Worm (Caenorhabditis elegans) whole organism, midembryonic: ENCODE measurements around the gene E02C12.9.

ENCODE experiments used
- T22C8.4 ChIP-seq: fragments of 200-800 bp; sonication (Bioruptor generic); IDR thresholded peaks from 2 replicates; pipeline ENCODE4 v1.3.6; 2022; ENCODE audit warnings: missing genetic modification characterization, missing compliant biosample characterization
- cog-1 ChIP-seq: sonication (generic microtip); optimal IDR thresholded peaks from 2 replicates; lab custom pipeline; 2016; ENCODE audit warnings: missing genetic modification characterization, missing compliant biosample characterization
- flt-1 ChIP-seq: fragments of 200-800 bp; sonication (Bioruptor generic); IDR thresholded peaks from 2 replicates; pipeline ENCODE4 v1.3.6; 2022; ENCODE audit warnings: missing genetic modification characterization, missing compliant biosample characterization
- klf-2 ChIP-seq: fragments of 200-800 bp; sonication (Bioruptor generic); conservative IDR thresholded peaks from 2 replicates; pipeline ENCODE4 v1.3.6; 2022; ENCODE audit warnings: missing genetic modification reagents, missing genetic modification characterization, missing compliant biosample characterization
- med-1 ChIP-seq: sonication (generic microtip); optimal IDR thresholded peaks from 2 replicates; lab custom pipeline; 2017; ENCODE audit warnings: missing genetic modification characterization, mild to moderate bottlenecking, missing compliant biosample characterization, antibody characterized with exemption, missing genetic modification reagents; ENCODE audit not compliant: insufficient read depth
- ref-1 ChIP-seq: fragments of 200-800 bp; sonication (Bioruptor generic); conservative IDR thresholded peaks from 2 replicates; pipeline ENCODE4 v1.3.6; 2022; ENCODE audit warnings: missing genetic modification reagents, missing genetic modification characterization, missing compliant biosample characterization
- tab-1 ChIP-seq: fragments of 200-800 bp; sonication (Bioruptor generic); IDR thresholded peaks from 2 replicates; pipeline ENCODE4 v1.3.6; 2022; ENCODE audit warnings: missing genetic modification characterization, missing compliant biosample characterization
- ztf-23 ChIP-seq: fragments of 200-800 bp; sonication (Bioruptor generic); IDR thresholded peaks from 2 replicates; pipeline ENCODE4 v1.3.6; 2022; ENCODE audit warnings: missing genetic modification reagents, missing genetic modification characterization, missing compliant biosample characterization
- ztf-29 ChIP-seq: fragments of 200-800 bp; sonication (Bioruptor generic); IDR thresholded peaks from 2 replicates; pipeline ENCODE4 v1.3.6; 2022; ENCODE audit warnings: missing genetic modification reagents, missing genetic modification characterization, missing compliant biosample characterization

E02C12.9 gene

DNA sequence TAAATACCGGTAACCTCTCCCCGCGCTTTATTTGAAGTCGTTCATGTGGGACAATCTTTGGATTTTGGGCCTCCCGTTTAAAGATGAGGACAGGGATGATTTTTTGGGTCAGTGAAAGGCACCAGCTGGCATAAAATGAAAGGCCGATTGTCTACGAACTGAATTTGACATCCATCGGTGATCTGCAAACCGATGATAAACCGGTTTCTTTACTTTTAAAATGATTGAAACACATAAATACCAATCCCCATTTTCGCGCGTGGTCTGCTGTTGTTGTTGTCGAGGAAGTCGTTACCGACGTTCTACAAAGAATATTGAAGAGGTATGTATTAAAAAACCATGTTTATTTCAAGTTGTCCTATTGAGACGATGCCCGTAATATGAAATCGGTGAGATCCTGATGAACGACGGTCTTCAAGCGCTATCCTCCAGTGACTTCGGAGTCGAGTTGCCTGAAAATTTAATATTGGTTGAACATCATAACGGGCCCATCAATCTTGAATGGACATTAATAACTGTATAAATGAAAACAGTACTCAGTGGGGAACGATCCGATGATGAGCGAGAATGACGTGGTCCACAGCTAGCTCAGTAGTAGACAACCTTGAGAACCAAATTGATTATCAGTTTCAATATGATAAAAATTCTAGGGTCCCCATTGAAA is 32.2 kb downstream of the E02C12.9 start:
- TF ChIP-seq klf-2 (GFP tag; lab: Robert Waterston, UW) (no peak), ref-1 (GFP tag; lab: Robert Waterston, UW) (no peak), ztf-23 (GFP tag; lab: Robert Waterston, UW) (0 out of 2 replicates have a peak, but pooled peaks have one; percentile 45), ztf-29 (no peak), T22C8.4 (GFP tag; lab: Robert Waterston, UW) (0 out of 2 replicates have a peak, but pooled peaks have one; percentile 11), med-1 (GFP tag; lab: Kevin White, UChicago) (no peak), flt-1 (no peak; the same call in 1 of the 2 replicates), cog-1 (tag; lab: Kevin White, UChicago) (no peak), tab-1 (0 out of 2 replicates have a peak, but pooled peaks have one; percentile 4)

DNA sequence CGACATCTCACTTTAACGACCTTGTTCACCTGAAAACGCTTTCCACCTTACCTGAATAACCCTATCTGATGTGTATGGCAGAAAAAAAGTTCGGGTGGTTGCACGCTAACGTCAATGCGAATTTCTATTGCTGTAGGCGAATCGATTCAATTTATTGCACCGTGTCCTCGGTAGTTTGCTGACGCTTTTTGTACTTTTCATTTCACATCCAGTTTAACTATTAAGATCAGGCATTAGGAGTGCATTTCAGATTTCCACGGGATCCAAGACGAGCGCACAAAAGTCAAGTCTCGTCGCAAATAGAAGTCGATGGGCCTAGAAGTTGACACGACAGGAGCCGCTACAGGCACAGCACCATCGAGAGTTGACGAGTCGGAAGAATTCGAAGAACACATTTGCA is 33.0 kb downstream of the E02C12.9 start:
- TF ChIP-seq flt-1 (peak; percentile 78; the same call in 1 of the 2 replicates), T22C8.4 (GFP tag; lab: Robert Waterston, UW) (peak; percentile 28; the same call in 1 of the 2 replicates), ztf-23 (GFP tag; lab: Robert Waterston, UW) (0 out of 2 replicates have a peak, but pooled peaks have one; percentile 6), klf-2 (GFP tag; lab: Robert Waterston, UW) (0 out of 2 replicates have a peak, but pooled peaks have one; percentile 49)

DNA sequence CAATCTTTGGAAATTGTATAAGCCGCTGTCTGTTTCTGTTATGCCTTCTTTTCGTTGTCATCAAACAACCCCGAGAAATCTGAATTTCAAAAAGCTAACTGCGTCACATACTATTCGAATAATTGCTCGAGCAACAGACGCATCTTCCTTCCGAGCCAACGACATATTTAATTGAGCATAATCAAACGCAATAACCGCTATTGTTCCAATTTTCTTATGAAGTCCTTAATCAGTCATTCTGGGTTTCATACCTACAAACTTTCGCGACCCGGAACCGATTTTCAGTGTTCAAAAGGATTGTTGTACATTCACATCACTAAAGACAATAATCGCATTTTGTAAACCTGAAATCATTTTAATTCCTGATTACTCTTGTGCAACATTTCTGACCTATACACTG is 33.5 kb downstream of the E02C12.9 start:
- 0 out of 2 replicates have a peak, but pooled peaks have one; percentile 50 for TF ChIP-seq klf-2 (GFP tag; lab: Robert Waterston, UW)
- TF ChIP-seq ztf-23 (GFP tag; lab: Robert Waterston, UW) = peak; percentile 49
- peak; percentile 62; the same call in 1 of the 2 replicates for TF ChIP-seq flt-1

DNA sequence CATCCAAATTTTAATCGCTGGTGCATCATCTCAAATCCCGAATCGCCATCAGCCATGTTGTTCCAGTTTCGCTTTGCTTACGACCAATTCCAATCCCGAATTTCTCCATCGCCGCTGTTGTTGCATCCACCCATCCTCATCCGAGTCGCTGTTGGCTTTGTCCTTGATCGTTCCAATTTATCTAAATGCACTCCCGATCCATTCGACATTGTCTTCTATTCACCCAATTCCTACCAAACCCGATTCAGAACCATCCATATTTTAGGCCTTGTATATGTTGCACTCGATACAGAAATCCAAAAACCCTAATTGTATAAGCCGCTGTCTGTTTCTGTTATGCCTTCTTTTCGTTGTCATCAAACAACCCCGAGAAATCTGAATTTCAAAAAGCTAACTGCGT is 35.0 kb downstream of the E02C12.9 start:
- no peak for TF ChIP-seq cog-1 (tag; lab: Kevin White, UChicago)
- TF ChIP-seq ref-1 (GFP tag; lab: Robert Waterston, UW) = no peak
- TF ChIP-seq T22C8.4 (GFP tag; lab: Robert Waterston, UW) = no peak
- no peak for TF ChIP-seq med-1 (GFP tag; lab: Kevin White, UChicago)
- TF ChIP-seq tab-1 = 0 out of 2 replicates have a peak, but pooled peaks have one; percentile 8

DNA sequence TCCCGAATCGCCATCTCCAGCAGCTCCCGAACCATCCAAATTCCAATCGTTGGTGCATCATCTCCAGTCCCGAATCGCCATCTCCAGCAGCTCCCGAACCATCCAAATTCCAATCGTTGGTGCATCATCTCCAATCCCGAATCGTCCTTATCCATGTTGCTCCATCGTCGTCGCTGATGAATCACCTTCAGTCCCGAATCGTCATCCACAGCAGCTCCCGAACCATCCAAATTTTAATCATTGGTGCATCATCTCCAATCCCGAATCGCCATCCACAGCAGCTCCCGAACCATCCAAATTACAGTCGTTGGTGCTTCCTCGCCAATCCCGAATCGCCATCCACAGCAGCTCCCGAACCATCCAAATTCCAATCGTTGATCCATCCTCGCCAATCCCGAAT is 36.0 kb downstream of the E02C12.9 start:
- TF ChIP-seq ztf-23 (GFP tag; lab: Robert Waterston, UW) = 0 out of 2 replicates have a peak, but pooled peaks have one; percentile 8
- TF ChIP-seq klf-2 (GFP tag; lab: Robert Waterston, UW) = 0 out of 2 replicates have a peak, but pooled peaks have one; percentile 15

DNA sequence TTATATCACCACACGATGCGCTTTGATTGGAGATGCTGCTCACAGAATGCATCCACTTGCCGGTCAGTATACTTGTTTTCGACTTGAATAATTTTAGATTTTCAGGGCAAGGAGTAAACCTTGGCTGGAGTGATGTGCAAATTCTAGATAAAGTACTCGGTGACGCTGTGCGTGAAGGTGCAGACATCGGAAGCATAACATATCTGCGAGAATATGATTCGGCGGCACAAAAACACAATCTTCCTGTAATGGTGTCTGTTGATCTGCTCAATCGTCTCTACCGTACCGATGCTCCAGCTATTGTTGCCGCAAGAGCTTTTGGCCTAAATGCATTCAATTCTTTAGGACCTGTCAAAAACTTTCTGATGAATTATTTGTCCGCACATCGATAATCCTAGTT is 36.8 kb downstream of the E02C12.9 start:
- TF ChIP-seq klf-2 (GFP tag; lab: Robert Waterston, UW) (no peak), T22C8.4 (GFP tag; lab: Robert Waterston, UW) (no peak), flt-1 (no peak), ztf-29 (no peak)

DNA sequence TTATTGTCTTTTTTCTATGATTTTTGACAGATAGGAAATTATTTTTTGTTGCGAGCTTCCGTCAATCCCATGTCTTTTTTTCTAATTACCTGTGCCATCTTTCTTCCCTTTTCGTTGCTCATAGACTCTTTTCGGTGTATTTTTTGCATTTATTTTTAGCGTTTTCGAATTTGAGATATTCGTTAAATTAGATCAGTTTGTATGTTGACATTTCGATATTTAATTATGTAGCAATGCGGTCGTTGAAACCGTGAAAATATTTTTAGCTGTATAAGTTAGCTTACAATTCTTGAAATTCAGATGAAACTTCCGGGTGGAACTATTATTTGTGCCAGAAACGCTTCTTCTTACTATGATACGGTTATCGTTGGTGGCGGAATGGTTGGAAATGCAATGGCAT is 38.8 kb downstream of the E02C12.9 start, which contains the start of gene coq-6:
TSS of gene coq-6 (plus strand) at position 301 of the 400 bp plus-strand sequence.
- TF ChIP-seq cog-1 (tag; lab: Kevin White, UChicago) (no peak), ref-1 (GFP tag; lab: Robert Waterston, UW) (no peak), T22C8.4 (GFP tag; lab: Robert Waterston, UW) (no peak), flt-1 (no peak), ztf-23 (GFP tag; lab: Robert Waterston, UW) (no peak)

DNA sequence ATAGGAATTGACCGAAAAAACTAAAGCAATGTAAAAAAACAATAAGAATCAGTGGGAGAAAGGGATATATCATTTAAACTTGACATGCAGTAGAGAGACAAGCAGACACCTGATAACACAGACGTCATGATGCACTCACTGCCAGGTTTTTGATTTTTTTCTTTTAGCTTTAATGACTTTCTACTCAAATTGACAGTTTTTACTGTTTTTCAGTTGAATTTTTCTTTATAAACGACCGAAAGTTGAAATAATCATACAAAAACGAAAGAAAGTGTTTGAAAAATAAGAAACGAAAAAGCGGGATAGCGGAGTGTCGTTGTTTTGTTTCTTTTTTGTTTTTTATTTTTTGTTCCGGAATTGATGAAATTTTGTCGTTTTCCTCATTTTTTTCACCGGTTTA is 41.1 kb downstream of the E02C12.9 start, which contains the start of gene ucp-4:
TSS of gene ucp-4 (plus strand) at position 83 of the 400 bp plus-strand sequence.
- TF ChIP-seq ref-1 (GFP tag; lab: Robert Waterston, UW) (no peak), klf-2 (GFP tag; lab: Robert Waterston, UW) (no peak), ztf-23 (GFP tag; lab: Robert Waterston, UW) (no peak), tab-1 (no peak), ztf-29 (0 out of 2 replicates have a peak, but pooled peaks have one; percentile 3), med-1 (GFP tag; lab: Kevin White, UChicago) (no peak)

DNA sequence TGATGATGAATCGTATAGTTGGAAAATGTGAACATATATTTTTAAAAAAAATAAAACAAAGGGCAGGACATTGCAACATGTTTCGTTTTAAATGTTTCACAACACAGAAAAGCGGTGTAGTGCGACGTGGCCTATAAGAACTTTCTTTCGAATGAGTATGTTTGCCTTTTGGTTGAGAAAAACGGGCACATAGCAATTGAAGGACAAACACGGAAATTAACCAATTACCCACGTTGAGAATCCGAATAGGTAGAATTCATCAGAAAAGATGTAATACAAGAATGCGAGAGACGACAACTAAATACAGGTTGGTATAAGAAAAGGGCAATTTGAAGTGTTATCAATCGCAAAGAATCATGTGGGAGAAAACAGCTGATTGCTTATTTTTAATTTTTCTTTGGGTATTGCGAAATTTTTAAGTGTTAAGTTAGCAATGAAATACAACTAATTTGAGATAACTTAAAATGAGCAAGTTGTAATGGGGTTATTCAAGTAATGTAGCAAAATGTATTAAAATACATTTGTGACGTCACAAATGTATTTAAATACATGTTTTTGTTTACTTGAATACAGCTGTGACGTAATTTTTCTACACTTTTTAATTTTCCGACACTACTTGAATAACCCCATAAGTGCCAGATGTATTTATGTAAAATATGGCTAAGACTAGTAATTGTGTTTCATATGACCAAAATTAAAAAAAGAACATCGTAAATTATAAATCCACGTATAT is 41.8 kb downstream of the E02C12.9 start, which contains the start of gene acl-14:
TSS of gene acl-14 (minus strand) at position 316 of the 733 bp plus-strand sequence.
- no peak for TF ChIP-seq med-1 (GFP tag; lab: Kevin White, UChicago)
- no peak for TF ChIP-seq ztf-23 (GFP tag; lab: Robert Waterston, UW)
- TF ChIP-seq cog-1 (tag; lab: Kevin White, UChicago) = no peak
- no peak for TF ChIP-seq tab-1
- no peak for TF ChIP-seq flt-1
- no peak for TF ChIP-seq ztf-29
- no peak for TF ChIP-seq ref-1 (GFP tag; lab: Robert Waterston, UW)
- no peak for TF ChIP-seq T22C8.4 (GFP tag; lab: Robert Waterston, UW)
- TF ChIP-seq klf-2 (GFP tag; lab: Robert Waterston, UW) = no peak
